Worm (Caenorhabditis elegans) whole organism, late embryonic: Measurements from ENCODE around the gene srh-266.
A peak's percentile ranks its signal among the peaks of the same experiment; 100 is the strongest.
"Not testable (repeated sequence)": the region's sequence is repeated elsewhere in the genome, so short reads cannot be mapped to it uniquely, and the experiment has no call there.

Source experiments
- F13H6.1 ChIP-seq: sonication (generic microtip); optimal IDR thresholded peaks from 2 replicates; lab custom pipeline; 2016; ENCODE audit warnings: missing genetic modification characterization, missing compliant biosample characterization
- K02D7.2 ChIP-seq: sonication (generic microtip); optimal IDR thresholded peaks from 2 replicates; lab custom pipeline; 2017; ENCODE audit warnings: mild to moderate bottlenecking, missing genetic modification characterization, missing compliant biosample characterization
- Y22D7AL.16 ChIP-seq: sonication (generic microtip); optimal IDR thresholded peaks from 2 replicates; lab custom pipeline; 2016; ENCODE audit warnings: missing genetic modification characterization, missing compliant biosample characterization
- ahr-1 ChIP-seq: sonication (generic microtip); optimal IDR thresholded peaks from 2 replicates; lab custom pipeline; 2016; ENCODE audit warnings: missing genetic modification characterization, missing compliant biosample characterization
- ceh-14 ChIP-seq: sonication (generic microtip); optimal IDR thresholded peaks from 2 replicates; lab custom pipeline; 2016; ENCODE audit warnings: missing genotype, missing genetic modification characterization, missing compliant biosample characterization
- ceh-18 ChIP-seq: sonication (generic microtip); optimal IDR thresholded peaks from 2 replicates; lab custom pipeline; 2016; ENCODE audit warnings: missing genetic modification characterization, missing compliant biosample characterization
- ceh-2 ChIP-seq: sonication (generic microtip); optimal IDR thresholded peaks from 2 replicates; lab custom pipeline; 2016; ENCODE audit warnings: missing genotype, missing genetic modification characterization, missing compliant biosample characterization
- ceh-24 ChIP-seq: sonication (generic microtip); optimal IDR thresholded peaks from 2 replicates; lab custom pipeline; 2016; ENCODE audit warnings: mild to moderate bottlenecking, missing genetic modification characterization, missing compliant biosample characterization
- ceh-30 ChIP-seq: fragments of 150-350 bp; optimal IDR thresholded peaks from 2 replicates; lab custom pipeline; 2014; ENCODE audit warnings: missing biosample characterization, missing genetic modification characterization
- ceh-34 ChIP-seq: sonication (generic microtip); optimal IDR thresholded peaks from 2 replicates; lab custom pipeline; 2016; ENCODE audit warnings: mild to moderate bottlenecking, missing genetic modification characterization, missing compliant biosample characterization
- ceh-48 ChIP-seq: sonication (generic microtip); optimal IDR thresholded peaks from 2 replicates; lab custom pipeline; 2016; ENCODE audit warnings: missing genetic modification characterization, inconsistent platforms, missing compliant biosample characterization
- ceh-6 ChIP-seq: fragments of 200-800 bp; sonication (Bioruptor generic); optimal IDR thresholded peaks from 2 replicates; lab custom pipeline; 2018; ENCODE audit warnings: mild to moderate bottlenecking, missing genetic modification characterization, missing compliant biosample characterization
- ceh-9 ChIP-seq: sonication (generic microtip); optimal IDR thresholded peaks from 2 replicates; lab custom pipeline; 2016; ENCODE audit warnings: mild to moderate bottlenecking, missing genetic modification characterization, inconsistent platforms, missing compliant biosample characterization
- che-1 ChIP-seq: sonication (generic microtip); optimal IDR thresholded peaks from 2 replicates; lab custom pipeline; 2016; ENCODE audit warnings: mild to moderate bottlenecking, missing genetic modification characterization, missing compliant biosample characterization
- elt-2 ChIP-seq: sonication (generic microtip); optimal IDR thresholded peaks from 2 replicates; lab custom pipeline; 2016; ENCODE audit warnings: missing genetic modification reagents, missing genetic modification characterization, missing compliant biosample characterization
- fax-1 ChIP-seq: sonication (generic microtip); optimal IDR thresholded peaks from 2 replicates; lab custom pipeline; 2016; ENCODE audit warnings: missing genotype, missing genetic modification characterization, missing compliant biosample characterization
- hlh-13 ChIP-seq: fragments of 200-800 bp; sonication (Bioruptor generic); optimal IDR thresholded peaks from 2 replicates; lab custom pipeline; 2018; ENCODE audit warnings: mild to moderate bottlenecking, missing genetic modification characterization, missing compliant biosample characterization
- hlh-6 ChIP-seq: sonication (generic microtip); optimal IDR thresholded peaks from 2 replicates; lab custom pipeline; 2016; ENCODE audit warnings: missing genotype, missing genetic modification characterization, missing compliant biosample characterization
- hlh-8 ChIP-seq: sonication (generic microtip); optimal IDR thresholded peaks from 2 replicates; lab custom pipeline; 2016; ENCODE audit warnings: missing genotype, missing genetic modification characterization, missing compliant biosample characterization
- lim-6 ChIP-seq: sonication (generic microtip); optimal IDR thresholded peaks from 2 replicates; lab custom pipeline; 2016; ENCODE audit warnings: missing genetic modification characterization, missing compliant biosample characterization
- lin-11 ChIP-seq: fragments of 200-800 bp; sonication (Bioruptor generic); optimal IDR thresholded peaks from 2 replicates; lab custom pipeline; 2018; ENCODE audit warnings: mild to moderate bottlenecking, missing genetic modification characterization, missing compliant biosample characterization
- madf-2 ChIP-seq: sonication (generic microtip); optimal IDR thresholded peaks from 2 replicates; lab custom pipeline; 2017; ENCODE audit warnings: missing genetic modification characterization, missing compliant biosample characterization
- mec-3 ChIP-seq: sonication (generic microtip); optimal IDR thresholded peaks from 2 replicates; lab custom pipeline; 2016; ENCODE audit warnings: borderline replicate concordance, missing genetic modification characterization, missing compliant biosample characterization
- nhr-232 ChIP-seq: sonication (generic microtip); optimal IDR thresholded peaks from 2 replicates; lab custom pipeline; 2016; ENCODE audit warnings: missing genetic modification characterization, missing compliant biosample characterization
- odd-2 ChIP-seq: sonication (generic microtip); optimal IDR thresholded peaks from 2 replicates; lab custom pipeline; 2017; ENCODE audit warnings: antibody characterized with exemption, mild to moderate bottlenecking, missing genetic modification characterization, missing compliant biosample characterization
- pha-2 ChIP-seq: sonication (generic microtip); optimal IDR thresholded peaks from 2 replicates; lab custom pipeline; 2017; ENCODE audit warnings: mild to moderate bottlenecking, missing genetic modification characterization, missing compliant biosample characterization
- pha-4 ChIP-seq: fragments of 150-350 bp; optimal IDR thresholded peaks from 2 replicates; lab custom pipeline; 2018; ENCODE audit warnings: missing biosample characterization, missing genetic modification reagents, missing genetic modification characterization
- pros-1 ChIP-seq: fragments of 150-350 bp; optimal IDR thresholded peaks from 2 replicates; lab custom pipeline; 2014; ENCODE audit warnings: missing biosample characterization, missing genetic modification reagents, missing genetic modification characterization
- ref-2 ChIP-seq: sonication (generic microtip); optimal IDR thresholded peaks from 2 replicates; lab custom pipeline; 2016; ENCODE audit warnings: missing genetic modification characterization, missing compliant biosample characterization
- sox-2 ChIP-seq: fragments of 200-800 bp; sonication (Bioruptor generic); IDR thresholded peaks from 2 replicates; pipeline ENCODE4 v1.3.6; 2022; ENCODE audit warnings: missing genetic modification reagents, missing genetic modification characterization, missing compliant biosample characterization
- syd-9 ChIP-seq: sonication (generic microtip); optimal IDR thresholded peaks from 2 replicates; lab custom pipeline; 2016; ENCODE audit warnings: mild to moderate bottlenecking, missing genetic modification characterization, moderate library complexity, missing compliant biosample characterization
- tbx-2 ChIP-seq: sonication (generic microtip); optimal IDR thresholded peaks from 2 replicates; lab custom pipeline; 2016; ENCODE audit warnings: missing genetic modification characterization, missing compliant biosample characterization
- ttx-3 ChIP-seq: sonication (generic microtip); optimal IDR thresholded peaks from 2 replicates; lab custom pipeline; 2016; ENCODE audit warnings: missing genetic modification reagents, missing genetic modification characterization, missing compliant biosample characterization
- unc-3 ChIP-seq, 2 experiments: fragments of 200-800 bp in 1 of 2; sonication (Bioruptor generic) in 1 of 2; sonication (generic microtip) in 1 of 2; conservative IDR thresholded peaks in 1 of 2; optimal IDR thresholded peaks in 1 of 2; 2 replicates each; pipeline versions ENCODE4 v1.3.6 to Lab custom; 2016 to 2022; ENCODE audit warnings: missing compliant biosample characterization in 2 of 2, missing genetic modification characterization in 2 of 2, missing genetic modification reagents in 1 of 2
- unc-55 ChIP-seq: sonication (generic microtip); optimal IDR thresholded peaks from 2 replicates; lab custom pipeline; 2017; ENCODE audit warnings: missing biosample characterization, missing genetic modification reagents, missing genetic modification characterization
- zip-5 ChIP-seq: sonication (generic microtip); optimal IDR thresholded peaks from 2 replicates; lab custom pipeline; 2016; ENCODE audit warnings: missing genetic modification characterization, missing compliant biosample characterization
- ztf-16 ChIP-seq: sonication (generic microtip); optimal IDR thresholded peaks from 2 replicates; lab custom pipeline; 2017; ENCODE audit warnings: missing genetic modification characterization, missing compliant biosample characterization

srh-266 gene

DNA sequence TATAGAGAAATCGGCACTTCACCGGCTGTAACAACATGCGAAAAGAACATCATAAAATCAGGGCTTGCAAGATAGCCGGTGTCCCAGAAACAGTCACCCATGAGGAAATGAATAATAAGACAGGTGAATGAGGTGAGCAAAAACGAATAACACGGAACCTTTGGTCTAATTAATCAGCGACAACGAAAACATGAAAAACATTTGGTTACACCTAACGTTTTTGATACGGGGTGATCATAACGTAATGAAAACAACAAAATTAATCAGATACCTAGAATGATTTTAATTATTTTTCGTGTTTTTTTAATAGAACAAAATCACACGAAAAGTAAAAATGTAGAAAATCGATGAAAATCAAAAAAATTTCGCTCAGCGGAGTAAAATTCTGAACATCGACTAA lies 8.8 kb upstream of the srh-266 start, which contains the start of gene srh-245:
Gene srh-245, minus strand, starts transcription at position 101 of the 400 bp plus-strand sequence.
- no peak for TF ChIP-seq ceh-30
- no peak for TF ChIP-seq ceh-48 (tag; lab: Kevin White, UChicago)
- no peak for TF ChIP-seq mec-3 (tag; lab: Kevin White, UChicago)
- no peak for TF ChIP-seq ceh-18 (tag; lab: Kevin White, UChicago)
- TF ChIP-seq madf-2 (tag; lab: Kevin White, UChicago) = no peak
- no peak for TF ChIP-seq ceh-6 (GFP tag; lab: Kevin White, UChicago)
- no peak for TF ChIP-seq zip-5 (tag; lab: Kevin White, UChicago)
- no peak for TF ChIP-seq ztf-16 (tag; lab: Kevin White, UChicago)
- TF ChIP-seq lin-11 (tag; lab: Kevin White, UChicago) = no peak
- TF ChIP-seq ceh-9 = no peak
- no peak for TF ChIP-seq ref-2 (tag; lab: Kevin White, UChicago)
- no peak for TF ChIP-seq ceh-14 (tag; lab: Kevin White, UChicago)
- no peak for TF ChIP-seq nhr-232
- no peak for TF ChIP-seq che-1 (tag; lab: Kevin White, UChicago)
- no peak for TF ChIP-seq elt-2 (tag; lab: Kevin White, UChicago)
- no peak for TF ChIP-seq odd-2 (tag; lab: Kevin White, UChicago)
- TF ChIP-seq K02D7.2 = no peak
- TF ChIP-seq hlh-13 (GFP tag; lab: Kevin White, UChicago) = no peak
- TF ChIP-seq, all 69 proteins: peak for 0

DNA sequence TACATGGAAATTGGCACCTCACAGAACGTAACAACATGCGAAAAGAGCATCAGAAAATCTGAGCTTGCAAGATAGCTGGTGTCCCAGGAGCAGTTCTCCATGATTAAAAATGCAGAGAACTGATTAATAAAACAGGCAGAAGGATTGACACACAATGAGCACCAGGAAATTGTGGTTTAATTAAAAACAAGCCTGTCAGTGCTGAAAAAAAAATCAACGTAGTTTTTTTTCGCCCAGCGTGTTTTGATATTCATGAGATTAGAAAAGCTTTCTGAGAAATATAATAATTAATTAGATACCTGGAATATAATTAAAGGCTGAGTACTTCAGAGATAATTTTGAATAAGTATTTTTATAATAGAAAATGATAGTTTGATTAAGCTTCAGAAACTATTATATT lies 6.9 kb upstream of the srh-266 start, which contains the start of gene srh-246:
Gene srh-246, minus strand, starts transcription at position 101 of the 400 bp plus-strand sequence.
- TF ChIP-seq fax-1 (tag; lab: Kevin White, UChicago) (no peak), F13H6.1 (no peak), sox-2 (GFP tag; lab: Robert Waterston, UW) (no peak), hlh-6 (tag; lab: Kevin White, UChicago) (no peak), hlh-8 (tag; lab: Kevin White, UChicago) (no peak), elt-2 (tag; lab: Kevin White, UChicago) (no peak), pha-2 (tag; lab: Kevin White, UChicago) (no peak), hlh-13 (GFP tag; lab: Kevin White, UChicago) (no peak), ceh-2 (tag; lab: Kevin White, UChicago) (no peak), ttx-3 (tag; lab: Kevin White, UChicago) (no peak), unc-55 (GFP tag; lab: Kevin White, UChicago) (no peak), ceh-24 (no peak), ahr-1 (tag; lab: Kevin White, UChicago) (no peak), lim-6 (tag; lab: Kevin White, UChicago) (no peak), ceh-14 (tag; lab: Kevin White, UChicago) (no peak), tbx-2 (tag; lab: Kevin White, UChicago) (no peak), nhr-232 (no peak), Y22D7AL.16 (tag; lab: Kevin White, UChicago) (no peak)

DNA sequence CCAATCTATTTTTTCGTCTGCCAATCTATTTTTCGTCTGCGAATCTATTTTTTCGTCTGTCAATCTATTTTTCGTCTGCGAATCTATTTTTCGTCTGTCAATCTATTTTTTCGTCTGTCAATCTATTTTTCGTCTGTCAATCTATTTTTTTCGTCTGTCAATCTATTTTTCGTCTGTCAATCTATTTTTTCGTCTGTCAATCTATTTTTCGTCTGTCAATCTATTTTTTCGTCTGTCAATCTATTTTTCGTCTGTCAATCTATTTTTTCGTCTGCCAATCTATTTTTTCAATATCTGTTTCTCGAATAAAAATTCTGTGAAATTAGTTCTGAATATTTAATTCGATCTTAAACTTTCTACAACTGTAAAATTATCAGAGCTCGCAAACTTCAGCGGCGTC lies 6.5 kb upstream of the srh-266 start:
- TF ChIP-seq unc-3 (GFP tag; conservative IDR thresholded peaks at IDR 0.05; lab: Robert Waterston, UW) = 0 out of 2 replicates have a peak, but pooled peaks have one; percentile 49
- TF ChIP-seq unc-3 (tag; optimal IDR thresholded peaks at IDR 0.05; lab: Kevin White, UChicago) = not testable (repeated sequence)

DNA sequence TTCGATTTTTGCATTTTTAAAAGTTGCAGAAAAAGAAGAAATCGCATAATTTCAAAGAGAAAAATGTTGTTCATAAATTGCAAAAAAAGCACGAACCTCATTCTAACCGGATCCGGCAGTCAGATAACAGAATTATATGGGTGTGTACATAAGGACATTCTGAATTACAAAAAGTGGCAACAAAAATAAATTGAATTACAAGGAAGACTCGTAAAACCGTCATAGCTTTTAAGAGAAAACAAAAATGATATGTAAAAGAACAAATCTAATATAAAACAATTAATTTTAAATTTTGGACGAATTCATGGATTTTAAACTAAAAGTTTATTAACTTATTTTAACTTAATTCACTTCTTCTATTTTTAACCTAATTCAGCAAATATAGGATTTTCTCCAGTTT lies 4.4 kb upstream of the srh-266 start, which contains the start of gene F31F4.17:
Gene F31F4.17, minus strand, starts transcription at position 101 of the 400 bp plus-strand sequence.
- no peak for TF ChIP-seq unc-55 (GFP tag; lab: Kevin White, UChicago)
- no peak for TF ChIP-seq syd-9 (tag; lab: Kevin White, UChicago)
- no peak for TF ChIP-seq ceh-34 (tag; lab: Kevin White, UChicago)
- TF ChIP-seq pha-4 = no peak
- TF ChIP-seq pros-1 (tag; lab: Kevin White, UChicago) = no peak
